Fruit fly (Drosophila melanogaster) whole organism, embryonic: ENCODE measurements around the gene robo3.

Experiments used
- Ada2b ChIP-seq: fragments of 200-800 bp; sonication (Bioruptor generic); IDR thresholded peaks from 2 replicates; pipeline ENCODE4 v1.3.6; 2022; ENCODE audit warnings: missing biosample characterization, missing genetic modification characterization
- BEAF-32 ChIP-seq: fragments of 200-800 bp; sonication (Bioruptor generic); optimal IDR thresholded peaks from 3 replicates; lab custom pipeline; 2017; ENCODE audit warnings: missing biosample characterization, missing genetic modification characterization, mild to moderate bottlenecking, moderate library complexity, missing genetic modification reagents
- CG1024 ChIP-seq: fragments of 200-800 bp; sonication (Bioruptor generic); IDR thresholded peaks from 2 replicates; pipeline ENCODE4 v1.3.6; 2022; ENCODE audit warnings: missing biosample characterization, missing genetic modification characterization
- CG15601 ChIP-seq: fragments of 200-800 bp; sonication (Bioruptor generic); optimal IDR thresholded peaks from 3 replicates; lab custom pipeline; 2019; ENCODE audit warnings: missing biosample characterization, mild to moderate bottlenecking, missing genetic modification characterization, moderate library complexity
- CG1603 ChIP-seq: fragments of 200-800 bp; sonication (Bioruptor generic); optimal IDR thresholded peaks from 2 replicates; lab custom pipeline; 2019; ENCODE audit warnings: missing biosample characterization, mild to moderate bottlenecking, missing genetic modification characterization, moderate library complexity
- CG1647 ChIP-seq: fragments of 200-800 bp; sonication (Bioruptor generic); optimal IDR thresholded peaks from 3 replicates; lab custom pipeline; 2016; ENCODE audit warnings: missing biosample characterization, missing genetic modification characterization
- CG16863 ChIP-seq: fragments of 200-800 bp; sonication (Bioruptor generic); optimal IDR thresholded peaks from 3 replicates; lab custom pipeline; 2016; ENCODE audit warnings: missing biosample characterization, missing genetic modification characterization
- CG17385 ChIP-seq: fragments of 200-800 bp; sonication (Bioruptor generic); optimal IDR thresholded peaks from 3 replicates; lab custom pipeline; 2018; ENCODE audit warnings: missing biosample characterization, mild to moderate bottlenecking, missing genetic modification characterization
- CG18764 ChIP-seq: fragments of 200-800 bp; sonication (Bioruptor generic); optimal IDR thresholded peaks from 3 replicates; lab custom pipeline; 2016; ENCODE audit warnings: missing biosample characterization, missing genetic modification characterization
- CG2120 ChIP-seq: fragments of 200-800 bp; sonication (Bioruptor generic); optimal IDR thresholded peaks from 3 replicates; lab custom pipeline; 2016; ENCODE audit warnings: missing biosample characterization, missing genetic modification characterization
- CG2202 ChIP-seq: fragments of 200-800 bp; sonication (Bioruptor generic); optimal IDR thresholded peaks from 2 replicates; lab custom pipeline; 2018; ENCODE audit warnings: missing biosample characterization, mild to moderate bottlenecking, missing genetic modification characterization
- CG3995 ChIP-seq: fragments of 200-800 bp; sonication (Bioruptor generic); optimal IDR thresholded peaks from 3 replicates; lab custom pipeline; 2016; ENCODE audit warnings: missing biosample characterization, missing genetic modification characterization
- CG5953 ChIP-seq: fragments of 200-800 bp; sonication (Bioruptor generic); IDR thresholded peaks from 2 replicates; pipeline ENCODE4 v1.3.6; 2022; ENCODE audit warnings: missing biosample characterization, missing genetic modification characterization
- CG6813 ChIP-seq: fragments of 200-800 bp; sonication (Bioruptor generic); optimal IDR thresholded peaks from 2 replicates; lab custom pipeline; 2017; ENCODE audit warnings: missing biosample characterization, missing genetic modification characterization, mild to moderate bottlenecking, moderate library complexity, missing genetic modification reagents
- CG7556 ChIP-seq: fragments of 200-800 bp; sonication (Bioruptor generic); optimal IDR thresholded peaks from 2 replicates; lab custom pipeline; 2017; ENCODE audit warnings: missing biosample characterization, mild to moderate bottlenecking, missing genetic modification characterization
- CG7745 ChIP-seq: fragments of 200-800 bp; sonication (Bioruptor generic); optimal IDR thresholded peaks from 2 replicates; lab custom pipeline; 2018; ENCODE audit warnings: missing biosample characterization, mild to moderate bottlenecking, missing genetic modification characterization, moderate library complexity
- CG9727 ChIP-seq: fragments of 200-800 bp; sonication (Bioruptor generic); optimal IDR thresholded peaks from 3 replicates; lab custom pipeline; 2017; ENCODE audit warnings: missing biosample characterization, mild to moderate bottlenecking, missing genetic modification characterization
- CG9876 ChIP-seq: fragments of 200-800 bp; sonication (Bioruptor generic); optimal IDR thresholded peaks from 2 replicates; lab custom pipeline; 2016; ENCODE audit warnings: missing biosample characterization, missing genetic modification characterization
- Doc2 ChIP-seq: fragments of 200-800 bp; sonication (Bioruptor generic); IDR thresholded peaks from 2 replicates; pipeline ENCODE4 v1.3.6; 2022; ENCODE audit warnings: missing biosample characterization, missing genetic modification characterization
- E2f1 ChIP-seq: fragments of 200-800 bp; sonication (Bioruptor generic); IDR thresholded peaks from 2 replicates; pipeline ENCODE4 v1.3.6; 2022; ENCODE audit warnings: missing biosample characterization, missing genetic modification characterization
- E2f2 ChIP-seq: fragments of 200-800 bp; sonication (Bioruptor generic); IDR thresholded peaks from 2 replicates; pipeline ENCODE4 v1.3.6; 2022; ENCODE audit warnings: missing biosample characterization, missing genetic modification characterization
- HmgD ChIP-seq: fragments of 200-800 bp; sonication (Bioruptor generic); optimal IDR thresholded peaks from 3 replicates; lab custom pipeline; 2016; ENCODE audit warnings: missing biosample characterization, missing genetic modification characterization
- NK7.1 ChIP-seq: fragments of 200-800 bp; sonication (Bioruptor generic); optimal IDR thresholded peaks from 3 replicates; lab custom pipeline; 2016; ENCODE audit warnings: missing biosample characterization, missing genetic modification characterization
- Optix ChIP-seq: fragments of 200-800 bp; sonication (Bioruptor generic); IDR thresholded peaks from 3 replicates; pipeline ENCODE4 v1.3.6; 2022; ENCODE audit warnings: missing biosample characterization, missing genetic modification characterization
- abd-A ChIP-seq: fragments of 200-800 bp; sonication (Bioruptor generic); optimal IDR thresholded peaks from 3 replicates; lab custom pipeline; 2019; ENCODE audit warnings: missing biosample characterization, mild to moderate bottlenecking, missing genetic modification characterization, moderate library complexity
- ash1 ChIP-seq: fragments of 200-800 bp; sonication (Bioruptor generic); optimal IDR thresholded peaks from 2 replicates; lab custom pipeline; 2018; ENCODE audit warnings: missing biosample characterization, mild to moderate bottlenecking, missing genetic modification characterization
- bbx ChIP-seq: fragments of 200-800 bp; sonication (Bioruptor generic); IDR thresholded peaks from 2 replicates; pipeline ENCODE4 v1.3.6; 2022; ENCODE audit warnings: missing biosample characterization, missing genetic modification characterization; ENCODE audit not compliant: partially characterized antibody
- cato ChIP-seq: fragments of 200-800 bp; sonication (Bioruptor generic); optimal IDR thresholded peaks from 2 replicates; lab custom pipeline; 2016; ENCODE audit warnings: missing biosample characterization, missing genetic modification characterization, borderline replicate concordance
- chn ChIP-seq: fragments of 200-800 bp; sonication (Bioruptor generic); optimal IDR thresholded peaks from 2 replicates; lab custom pipeline; 2016; ENCODE audit warnings: missing biosample characterization, missing genetic modification characterization
- ci ChIP-seq: fragments of 200-800 bp; sonication (Bioruptor generic); IDR thresholded peaks from 3 replicates; pipeline ENCODE4 v1.3.6; 2022; ENCODE audit warnings: missing biosample characterization, missing genetic modification characterization
- crol ChIP-seq: fragments of 200-800 bp; sonication (Bioruptor generic); IDR thresholded peaks from 2 replicates; pipeline ENCODE4 v1.3.6; 2022; ENCODE audit warnings: missing biosample characterization, missing genetic modification characterization
- disco-r ChIP-seq: fragments of 200-800 bp; sonication (Bioruptor generic); optimal IDR thresholded peaks from 2 replicates; lab custom pipeline; 2016; ENCODE audit warnings: missing biosample characterization, missing genetic modification characterization
- eve ChIP-seq, 2 experiments: fragments of >200 bp; optimal IDR thresholded peaks; 2 replicates each; lab custom pipeline; 2017; ENCODE audit warnings: missing biosample characterization in 2 of 2, missing genetic modification characterization in 2 of 2
- ewg ChIP-seq: fragments of 200-800 bp; sonication (Bioruptor generic); optimal IDR thresholded peaks from 3 replicates; lab custom pipeline; 2017; ENCODE audit warnings: mild to moderate bottlenecking, missing biosample characterization, missing genetic modification reagents, missing genetic modification characterization
- gcm ChIP-seq: fragments of 200-800 bp; sonication (Bioruptor generic); optimal IDR thresholded peaks from 2 replicates; lab custom pipeline; 2019; ENCODE audit warnings: missing biosample characterization, mild to moderate bottlenecking, missing genetic modification characterization, moderate library complexity
- h ChIP-seq: fragments of >200 bp; optimal IDR thresholded peaks from 2 replicates; lab custom pipeline; 2017
- kni ChIP-seq: fragments of 200-800 bp; sonication (Bioruptor generic); optimal IDR thresholded peaks from 3 replicates; lab custom pipeline; 2017; ENCODE audit warnings: mild to moderate bottlenecking, missing biosample characterization, missing genetic modification reagents, missing genetic modification characterization
- lov ChIP-seq, 2 experiments: fragments of 200-800 bp in 1 of 2; fragments of >200 bp in 1 of 2; sonication (Bioruptor generic) in 1 of 2; IDR thresholded peaks in 1 of 2; optimal IDR thresholded peaks in 1 of 2; 2 replicates in 1 of 2; 3 replicates in 1 of 2; pipeline versions ENCODE4 v1.3.6 to Lab custom; 2017 to 2022; ENCODE audit warnings: missing biosample characterization in 1 of 2, missing genetic modification characterization in 1 of 2
- nerfin-1 ChIP-seq: fragments of 200-800 bp; sonication (Bioruptor generic); optimal IDR thresholded peaks from 3 replicates; lab custom pipeline; 2019; ENCODE audit warnings: missing biosample characterization, mild to moderate bottlenecking, missing genetic modification characterization, moderate library complexity
- phol ChIP-seq: fragments of 200-800 bp; sonication (Bioruptor generic); optimal IDR thresholded peaks from 3 replicates; lab custom pipeline; 2018; ENCODE audit warnings: missing biosample characterization, mild to moderate bottlenecking, missing genetic modification characterization, moderate library complexity
- pros ChIP-seq: fragments of 200-800 bp; sonication (Bioruptor generic); optimal IDR thresholded peaks from 3 replicates; lab custom pipeline; 2019; ENCODE audit warnings: missing biosample characterization, mild to moderate bottlenecking, missing genetic modification characterization, moderate library complexity
- ranshi ChIP-seq: fragments of 200-800 bp; sonication (Bioruptor generic); IDR thresholded peaks from 2 replicates; pipeline ENCODE4 v1.3.6; 2022; ENCODE audit warnings: missing biosample characterization, missing genetic modification characterization
- row ChIP-seq: fragments of 200-800 bp; sonication (Bioruptor generic); IDR thresholded peaks from 3 replicates; pipeline ENCODE4 v1.3.6; 2022; ENCODE audit warnings: missing biosample characterization, missing genetic modification characterization
- sd ChIP-seq: fragments of 200-800 bp; sonication (Bioruptor generic); optimal IDR thresholded peaks from 3 replicates; lab custom pipeline; 2018; ENCODE audit warnings: missing biosample characterization, mild to moderate bottlenecking, missing genetic modification characterization, moderate library complexity
- tap ChIP-seq: fragments of 200-800 bp; optimal IDR thresholded peaks from 3 replicates; lab custom pipeline; 2019; ENCODE audit warnings: missing biosample characterization, mild to moderate bottlenecking, missing genetic modification characterization, moderate library complexity
- tx ChIP-seq: fragments of 200-800 bp; sonication (Bioruptor generic); optimal IDR thresholded peaks from 2 replicates; lab custom pipeline; 2016; ENCODE audit warnings: missing biosample characterization, missing genetic modification characterization
- unc-4 ChIP-seq: fragments of 200-800 bp; sonication (Bioruptor generic); IDR thresholded peaks from 2 replicates; pipeline ENCODE4 v1.3.6; 2022; ENCODE audit warnings: missing biosample characterization, missing genetic modification characterization; ENCODE audit not compliant: partially characterized antibody
- z ChIP-seq: fragments of 200-800 bp; sonication (Bioruptor generic); IDR thresholded peaks from 3 replicates; pipeline ENCODE4 v1.3.6; 2022; ENCODE audit warnings: missing biosample characterization, missing genetic modification characterization

The robo3 gene

dm6 chr2L:1217033-1217612 is 39.1 kb upstream of the robo3 start:
- TF ChIP-seq crol (GFP tag; lab: Robert Waterston, UW) (0 out of 2 replicates have a peak, but pooled peaks have one; percentile 22), Doc2 (GFP tag; lab: Robert Waterston, UW) (no peak), z (GFP tag; lab: Robert Waterston, UW) (no peak), abd-A (tag; lab: Kevin White, UChicago) (peak; percentile 87), CG3995 (no peak), nerfin-1 (peak; percentile 86), sd (tag; lab: Kevin White, UChicago) (peak; percentile 60)

- TF ChIP-seq CG1603 (peak; percentile 60), CG1024 (GFP tag; lab: Robert Waterston, UW) (no peak), ci (peak; percentile 82), BEAF-32 (no peak), phol (tag; lab: Kevin White, UChicago) (no peak), ewg (GFP tag; lab: Kevin White, UChicago) (no peak), E2f2 (GFP tag; lab: Robert Waterston, UW) (peak; percentile 35; the same call in 1 of the 2 replicates), lov (optimal IDR thresholded peaks at IDR 0.05; lab: Kevin White, UChicago) (no peak), lov (GFP tag; IDR thresholded peaks at IDR 0.05; lab: Robert Waterston, UW) (no peak), CG9876 (GFP tag; lab: Kevin White, UChicago) (no peak), CG9727 (GFP tag; lab: Kevin White, UChicago) (no peak), CG18764 (GFP tag; lab: Kevin White, UChicago) (no peak), CG2120 (GFP tag; lab: Kevin White, UChicago) (peak; percentile 65), ash1 (GFP tag; lab: Kevin White, UChicago) (no peak), cato (peak; percentile 29), disco-r (GFP tag; lab: Kevin White, UChicago) (no peak), CG2202 (no peak), h (lab: Kevin White, UChicago) (no peak), row (peak; percentile 82), CG7556 (GFP tag; lab: Kevin White, UChicago) (no peak), Ada2b (no peak), CG7745 (tag; lab: Kevin White, UChicago) (no peak), unc-4 (GFP tag; lab: Robert Waterston, UW) (no peak), gcm (peak; percentile 7), CG17385 (GFP tag; lab: Kevin White, UChicago) (peak; percentile 33), bbx (no peak), ranshi (GFP tag; lab: Robert Waterston, UW) (0 out of 2 replicates have a peak, but pooled peaks have one; percentile 24), chn (GFP tag; lab: Kevin White, UChicago) (peak; percentile 12), HmgD (no peak), CG1647 (no peak), CG16863 (no peak), CG6813 (GFP tag; lab: Kevin White, UChicago) (no peak), E2f1 (GFP tag; lab: Robert Waterston, UW) (peak; percentile 6; the same call in 1 of the 2 replicates), kni (GFP tag; lab: Kevin White, UChicago) (no peak), tap (tag; lab: Kevin White, UChicago) (no peak), NK7.1 (GFP tag; lab: Kevin White, UChicago) (no peak), Optix (0 out of 3 replicates have a peak, but pooled peaks have one; percentile 38), tx (GFP tag; lab: Kevin White, UChicago) (no peak), pros (GFP tag; lab: Kevin White, UChicago) (no peak), CG5953 (peak; percentile 56; the same call in 1 of the 2 replicates), eve (GFP tag; optimal IDR thresholded peaks at IDR 0.05; lab: Kevin White, UChicago) (peak in 1 of 2 experiments; percentile 44), CG15601 (no peak)
Measured at dm6 chr2L:1217892-1218473, 38.2 kb upstream of the robo3 start.
